Fruit fly (Drosophila melanogaster): ENCODE measurements around the gene bnb.

The bnb gene

dm6 chrX:18775839-18776538, 21.5 kb downstream of the bnb start (continued):
- TF ChIP-seq D (optimal IDR thresholded peaks at IDR 0.05) (no peak), D (GFP tag; optimal IDR thresholded peaks at IDR 0.05) (peak; percentile 70), Vsx1 (GFP tag; optimal IDR thresholded peaks at IDR 0.05) (peak; percentile 44), CG12659 (GFP tag; optimal IDR thresholded peaks at IDR 0.05) (peak; percentile 43), CG8359 (GFP tag; optimal IDR thresholded peaks at IDR 0.05; ENCODE audit: borderline replicate concordance) (peak; percentile 7), D19A (tag; optimal IDR thresholded peaks at IDR 0.05) (peak; percentile 60), CG2116 (GFP tag; optimal IDR thresholded peaks at IDR 0.05) (peak; percentile 28), Ssrp (tag; optimal IDR thresholded peaks at IDR 0.05) (peak; percentile 85), CG4820 (GFP tag; optimal IDR thresholded peaks at IDR 0.05) (peak; percentile 35), croc (GFP tag; conservative IDR thresholded peaks at IDR 0.05) (peak; percentile 59), CG11093 (GFP tag; IDR thresholded peaks at IDR 0.05) (0 out of 3 replicates have a peak, but pooled peaks have one; percentile 12), ATbp (GFP tag; optimal IDR thresholded peaks at IDR 0.05) (peak; percentile 61), gfzf (GFP tag; optimal IDR thresholded peaks at IDR 0.05) (no peak), CG11723 (GFP tag; optimal IDR thresholded peaks at IDR 0.05) (peak; percentile 54), Pdp1 (GFP tag; optimal IDR thresholded peaks at IDR 0.05) (peak in 1 of 2 experiments; percentile 19), CoRest (tag; optimal IDR thresholded peaks at IDR 0.05) (peak; percentile 81), Neu2 (GFP tag; optimal IDR thresholded peaks at IDR 0.05; ENCODE audit: borderline replicate concordance) (no peak), wek (GFP tag; optimal IDR thresholded peaks at IDR 0.05) (no peak), Nf-YB (GFP tag; optimal IDR thresholded peaks at IDR 0.05) (peak; percentile 62), CG13775 (GFP tag; optimal IDR thresholded peaks at IDR 0.05) (peak; percentile 52), CG34422 (GFP tag; IDR thresholded peaks at IDR 0.05) (peak; percentile 37; the same call in 1 of the 3 replicates), pum (GFP tag; optimal IDR thresholded peaks at IDR 0.05) (peak; percentile 21), CG7357 (GFP tag; IDR thresholded peaks at IDR 0.05) (peak; percentile 38; the same call in 1 of the 3 replicates), shn (GFP tag; optimal IDR thresholded peaks at IDR 0.05) (no peak), CG1529 (GFP tag; optimal IDR thresholded peaks at IDR 0.05) (peak; percentile 80), odd (GFP tag; optimal IDR thresholded peaks at IDR 0.05) (peak; percentile 5), CG5180 (GFP tag; optimal IDR thresholded peaks at IDR 0.05) (no peak), repo (GFP tag; optimal IDR thresholded peaks at IDR 0.05) (no peak), CG16815 (GFP tag; optimal IDR thresholded peaks at IDR 0.05) (peak; percentile 68), B-H2 (GFP tag; optimal IDR thresholded peaks at IDR 0.05) (no peak), lilli (GFP tag; optimal IDR thresholded peaks at IDR 0.05) (peak; percentile 29), gsb-n (tag; optimal IDR thresholded peaks at IDR 0.05) (peak; percentile 83), tio (GFP tag; optimal IDR thresholded peaks at IDR 0.05) (peak; percentile 66), Six4 (GFP tag; optimal IDR thresholded peaks at IDR 0.05) (peak; percentile 36), sens (GFP tag) (peak; percentile 93), fd96Cb (tag; optimal IDR thresholded peaks at IDR 0.05) (peak; percentile 66), sc (optimal IDR thresholded peaks at IDR 0.05) (no peak), sc (GFP tag; optimal IDR thresholded peaks at IDR 0.05) (peak; percentile 63), CG8388 (GFP tag; optimal IDR thresholded peaks at IDR 0.05) (peak; percentile 87), Eip74EF (GFP tag; optimal IDR thresholded peaks at IDR 0.05) (peak in 1 of 2 experiments; percentile 68), Ptx1 (GFP tag; IDR thresholded peaks at IDR 0.05) (0 out of 2 replicates have a peak, but pooled peaks have one; percentile 25), CG10979 (tag; optimal IDR thresholded peaks at IDR 0.05) (peak; percentile 87), CG10431 (GFP tag; optimal IDR thresholded peaks at IDR 0.05) (peak; percentile 65), mld (GFP tag; IDR thresholded peaks at IDR 0.05; ENCODE audit: partially characterized antibody) (no peak), bsh (GFP tag; optimal IDR thresholded peaks at IDR 0.05) (peak; percentile 84 to 86), CG1024 (GFP tag; IDR thresholded peaks at IDR 0.05) (no peak), CG32767 (GFP tag; IDR thresholded peaks at IDR 0.05) (0 out of 2 replicates have a peak, but pooled peaks have one; percentile 19), CG18764 (GFP tag; optimal IDR thresholded peaks at IDR 0.05) (peak; percentile 19)
